Worm (Caenorhabditis elegans) whole organism, young adult: ENCODE data around the gene srg-69.
A peak's percentile ranks its signal among the peaks of the same experiment; 100 is the strongest.

Experiments used
- B0019.2 ChIP-seq: fragments of 200-800 bp; sonication (Bioruptor generic); conservative IDR thresholded peaks from 2 replicates; pipeline ENCODE4 v1.3.6; 2022; ENCODE audit warnings: missing genetic modification reagents, missing genetic modification characterization, missing compliant biosample characterization
- C17E4.6 ChIP-seq: fragments of 200-800 bp; sonication (Bioruptor generic); IDR thresholded peaks from 2 replicates; pipeline ENCODE4 v1.3.6; 2022; ENCODE audit warnings: missing genetic modification reagents, missing genetic modification characterization, missing compliant biosample characterization
- D2030.7 ChIP-seq: fragments of 200-800 bp; sonication (Bioruptor generic); IDR thresholded peaks from 2 replicates; pipeline ENCODE4 v1.3.6; 2022; ENCODE audit warnings: missing genetic modification reagents, missing genetic modification characterization, missing compliant biosample characterization
- F10E7.11 ChIP-seq: sonication (generic microtip); optimal IDR thresholded peaks from 2 replicates; lab custom pipeline; 2017; ENCODE audit warnings: mild to moderate bottlenecking, missing genetic modification characterization, moderate library complexity, missing compliant biosample characterization
- F22D6.2 ChIP-seq: sonication (generic microtip); optimal IDR thresholded peaks from 2 replicates; lab custom pipeline; 2016; ENCODE audit warnings: mild to moderate bottlenecking, missing genetic modification characterization, missing compliant biosample characterization
- F33H1.4 ChIP-seq: fragments of 200-800 bp; sonication (Bioruptor generic); IDR thresholded peaks from 2 replicates; pipeline ENCODE4 v1.3.6; 2022; ENCODE audit warnings: missing genetic modification reagents, missing genetic modification characterization, missing compliant biosample characterization
- F52B5.7 ChIP-seq: sonication (generic microtip); optimal IDR thresholded peaks from 2 replicates; lab custom pipeline; 2016; ENCODE audit warnings: mild to moderate bottlenecking, missing genetic modification characterization, missing compliant biosample characterization
- Y53F4B.3 ChIP-seq: fragments of 200-800 bp; sonication (Bioruptor generic); IDR thresholded peaks from 2 replicates; pipeline ENCODE4 v1.3.6; 2022; ENCODE audit warnings: missing genetic modification reagents, missing genetic modification characterization, missing compliant biosample characterization
- Y79H2A.3 ChIP-seq: fragments of 200-800 bp; sonication (Bioruptor generic); conservative IDR thresholded peaks from 2 replicates; pipeline ENCODE4 v1.3.6; 2022; ENCODE audit warnings: missing genetic modification reagents, missing genetic modification characterization, missing compliant biosample characterization
- Y95B8A.8 ChIP-seq: fragments of 200-800 bp; sonication (Bioruptor generic); IDR thresholded peaks from 2 replicates; pipeline ENCODE4 v1.3.6; 2022; ENCODE audit warnings: missing genetic modification reagents, missing genetic modification characterization, missing compliant biosample characterization
- aptf-2 ChIP-seq: fragments of 200-800 bp; sonication (Bioruptor generic); conservative IDR thresholded peaks from 2 replicates; pipeline ENCODE4 v1.3.6; 2022; ENCODE audit warnings: missing genetic modification reagents, missing genetic modification characterization, missing compliant biosample characterization
- athp-1 ChIP-seq: sonication (generic microtip); optimal IDR thresholded peaks from 2 replicates; lab custom pipeline; 2017; ENCODE audit warnings: mild to moderate bottlenecking, missing genetic modification characterization, missing compliant biosample characterization
- attf-3 ChIP-seq: fragments of 200-800 bp; sonication (Bioruptor generic); conservative IDR thresholded peaks from 2 replicates; pipeline ENCODE4 v1.3.6; 2022; ENCODE audit warnings: missing genetic modification reagents, missing genetic modification characterization, missing compliant biosample characterization
- attf-5 ChIP-seq: fragments of 200-800 bp; sonication (Bioruptor generic); optimal IDR thresholded peaks from 2 replicates; lab custom pipeline; 2018; ENCODE audit warnings: mild to moderate bottlenecking, missing genetic modification characterization, missing compliant biosample characterization
- bed-2 ChIP-seq: fragments of 200-800 bp; sonication (Bioruptor generic); IDR thresholded peaks from 2 replicates; pipeline ENCODE4 v1.3.6; 2022; ENCODE audit warnings: missing genetic modification reagents, missing genetic modification characterization, missing compliant biosample characterization
- ceh-79 ChIP-seq: sonication (generic microtip); optimal IDR thresholded peaks from 2 replicates; lab custom pipeline; 2017; ENCODE audit warnings: mild to moderate bottlenecking, missing genetic modification characterization, missing compliant biosample characterization
- ceh-91 ChIP-seq: fragments of 200-800 bp; sonication (Bioruptor generic); IDR thresholded peaks from 2 replicates; pipeline ENCODE4 v1.3.6; 2022; ENCODE audit warnings: missing genetic modification reagents, missing genetic modification characterization, missing compliant biosample characterization
- chd-7 ChIP-seq: sonication (generic microtip); optimal IDR thresholded peaks from 2 replicates; lab custom pipeline; 2016; ENCODE audit warnings: mild to moderate bottlenecking, missing genetic modification characterization, moderate library complexity, missing compliant biosample characterization
- efl-1 ChIP-seq: fragments of 150-350 bp; optimal IDR thresholded peaks from 2 replicates; lab custom pipeline; 2014; ENCODE audit warnings: missing biosample characterization, missing genetic modification reagents, missing genetic modification characterization
- egl-44 ChIP-seq: fragments of 200-800 bp; sonication (Bioruptor generic); IDR thresholded peaks from 2 replicates; pipeline ENCODE4 v1.3.6; 2022; ENCODE audit warnings: missing genetic modification reagents, missing genetic modification characterization, missing compliant biosample characterization
- egrh-3 ChIP-seq: fragments of 200-800 bp; sonication (Bioruptor generic); IDR thresholded peaks from 2 replicates; pipeline ENCODE4 v1.3.6; 2022; ENCODE audit warnings: missing genetic modification reagents, missing genetic modification characterization, missing compliant biosample characterization
- him-1 ChIP-seq: sonication (generic microtip); optimal IDR thresholded peaks from 2 replicates; lab custom pipeline; 2016; ENCODE audit warnings: missing genotype, missing genetic modification reagents, missing genetic modification characterization, missing compliant biosample characterization
- hlh-26 ChIP-seq: fragments of 200-800 bp; sonication (Bioruptor generic); conservative IDR thresholded peaks from 2 replicates; pipeline ENCODE4 v1.3.6; 2022; ENCODE audit warnings: missing genetic modification reagents, missing genetic modification characterization, missing compliant biosample characterization
- let-526 ChIP-seq: fragments of 200-800 bp; sonication (Bioruptor generic); IDR thresholded peaks from 2 replicates; pipeline ENCODE4 v1.3.6; 2022; ENCODE audit warnings: missing genetic modification reagents, missing genetic modification characterization, missing compliant biosample characterization
- lsl-1 ChIP-seq: fragments of 200-800 bp; sonication (Bioruptor generic); optimal IDR thresholded peaks from 2 replicates; lab custom pipeline; 2018; ENCODE audit warnings: mild to moderate bottlenecking, missing genetic modification characterization, moderate library complexity, missing compliant biosample characterization
- lsy-27 ChIP-seq: sonication (generic microtip); optimal IDR thresholded peaks from 2 replicates; lab custom pipeline; 2017; ENCODE audit warnings: missing genetic modification characterization, mild to moderate bottlenecking, missing compliant biosample characterization, antibody characterized with exemption, missing genotype, borderline replicate concordance; ENCODE audit not compliant: insufficient read depth
- madf-6 ChIP-seq: fragments of 200-800 bp; sonication (Bioruptor generic); IDR thresholded peaks from 2 replicates; pipeline ENCODE4 v1.3.6; 2022; ENCODE audit warnings: missing genetic modification reagents, missing genetic modification characterization, missing compliant biosample characterization
- mcd-1 ChIP-seq: fragments of 200-800 bp; sonication (Bioruptor generic); IDR thresholded peaks from 2 replicates; pipeline ENCODE4 v1.3.6; 2022; ENCODE audit warnings: missing genetic modification reagents, missing genetic modification characterization, missing compliant biosample characterization
- mxl-1 ChIP-seq: sonication (generic microtip); optimal IDR thresholded peaks from 2 replicates; lab custom pipeline; 2016; ENCODE audit warnings: missing genetic modification characterization, missing compliant biosample characterization
- nfya-2 ChIP-seq: fragments of 200-800 bp; sonication (Bioruptor generic); IDR thresholded peaks from 2 replicates; pipeline ENCODE4 v1.3.6; 2022; ENCODE audit warnings: missing genetic modification reagents, missing genetic modification characterization, missing compliant biosample characterization
- nhr-120 ChIP-seq: fragments of 200-800 bp; sonication (Bioruptor generic); IDR thresholded peaks from 2 replicates; pipeline ENCODE4 v1.3.6; 2022; ENCODE audit warnings: missing genetic modification characterization, missing compliant biosample characterization
- nhr-179 ChIP-seq: sonication (generic microtip); optimal IDR thresholded peaks from 2 replicates; lab custom pipeline; 2016; ENCODE audit warnings: mild to moderate bottlenecking, missing genetic modification characterization, missing compliant biosample characterization
- nhr-27 ChIP-seq: fragments of 200-800 bp; sonication (Bioruptor generic); optimal IDR thresholded peaks from 2 replicates; lab custom pipeline; 2018; ENCODE audit warnings: mild to moderate bottlenecking, missing genetic modification characterization, moderate library complexity, missing compliant biosample characterization
- nhr-80 ChIP-seq: sonication (generic microtip); optimal IDR thresholded peaks from 2 replicates; lab custom pipeline; 2016; ENCODE audit warnings: missing genetic modification characterization, missing compliant biosample characterization
- pbrm-1 ChIP-seq: fragments of 200-800 bp; sonication (Bioruptor generic); IDR thresholded peaks from 2 replicates; pipeline ENCODE4 v1.3.6; 2022; ENCODE audit warnings: missing genetic modification reagents, missing genetic modification characterization, missing compliant biosample characterization
- rec-8 ChIP-seq, 2 experiments: sonication (generic microtip); optimal IDR thresholded peaks; 2 replicates each; lab custom pipeline; 2016; ENCODE audit warnings: mild to moderate bottlenecking in 2 of 2, missing genetic modification characterization in 2 of 2, missing genetic modification reagents in 2 of 2, missing genotype in 2 of 2, missing biosample characterization in 1 of 2, missing compliant biosample characterization in 1 of 2, moderate library complexity in 1 of 2
- repo-1 ChIP-seq: sonication (generic microtip); optimal IDR thresholded peaks from 2 replicates; lab custom pipeline; 2017; ENCODE audit warnings: mild to moderate bottlenecking, missing genetic modification characterization, missing compliant biosample characterization
- snpc-1.1 ChIP-seq: sonication (generic microtip); optimal IDR thresholded peaks from 2 replicates; lab custom pipeline; 2017; ENCODE audit warnings: missing genetic modification characterization, mild to moderate bottlenecking, missing compliant biosample characterization, antibody characterized with exemption, moderate library complexity, missing genotype, missing genetic modification reagents; ENCODE audit not compliant: insufficient read depth
- snpc-1.3 ChIP-seq: sonication (generic microtip); optimal IDR thresholded peaks from 2 replicates; lab custom pipeline; 2017; ENCODE audit warnings: missing genetic modification characterization, mild to moderate bottlenecking, missing compliant biosample characterization, antibody characterized with exemption, moderate library complexity, missing genotype, missing genetic modification reagents; ENCODE audit not compliant: insufficient read depth
- snpc-3.4 ChIP-seq: sonication (generic microtip); optimal IDR thresholded peaks from 2 replicates; lab custom pipeline; 2017; ENCODE audit warnings: missing genetic modification characterization, mild to moderate bottlenecking, missing compliant biosample characterization, antibody characterized with exemption, moderate library complexity, missing genotype, missing genetic modification reagents
- snpc-4 ChIP-seq, 5 experiments: fragments of 150-350 bp in 1 of 5; sonication (generic microtip) in 4 of 5; optimal IDR thresholded peaks; 2 replicates each; lab custom pipeline; 2014 to 2018; ENCODE audit warnings: missing genetic modification characterization in 5 of 5, missing biosample characterization in 3 of 5, antibody characterized with exemption in 2 of 5, mild to moderate bottlenecking in 2 of 5, missing compliant biosample characterization in 2 of 5, missing genotype in 2 of 5, moderate library complexity in 2 of 5, missing genetic modification reagents in 1 of 5
- somi-1 ChIP-seq: fragments of 200-800 bp; sonication (Bioruptor generic); optimal IDR thresholded peaks from 2 replicates; lab custom pipeline; 2018; ENCODE audit warnings: mild to moderate bottlenecking, missing genetic modification characterization, missing compliant biosample characterization
- sptf-2 ChIP-seq: fragments of 200-800 bp; sonication (Bioruptor generic); optimal IDR thresholded peaks from 2 replicates; lab custom pipeline; 2018; ENCODE audit warnings: mild to moderate bottlenecking, missing genetic modification characterization, missing compliant biosample characterization
- tbp1 ChIP-seq: fragments of 200-800 bp; sonication (Bioruptor generic); optimal IDR thresholded peaks from 2 replicates; lab custom pipeline; 2018; ENCODE audit warnings: mild to moderate bottlenecking, missing genetic modification characterization, missing compliant biosample characterization
- tlf-1 ChIP-seq: fragments of 200-800 bp; sonication (Bioruptor generic); optimal IDR thresholded peaks from 2 replicates; lab custom pipeline; 2018; ENCODE audit warnings: mild to moderate bottlenecking, missing genetic modification characterization, missing compliant biosample characterization
- ztf-22 ChIP-seq: fragments of 200-800 bp; sonication (Bioruptor generic); optimal IDR thresholded peaks from 2 replicates; lab custom pipeline; 2018; ENCODE audit warnings: mild to moderate bottlenecking, missing genetic modification characterization, moderate library complexity, missing compliant biosample characterization
- ztf-3 ChIP-seq: fragments of 200-800 bp; sonication (Bioruptor generic); optimal IDR thresholded peaks from 2 replicates; lab custom pipeline; 2018; ENCODE audit warnings: mild to moderate bottlenecking, missing genetic modification characterization, missing compliant biosample characterization

The srg-69 gene

DNA sequence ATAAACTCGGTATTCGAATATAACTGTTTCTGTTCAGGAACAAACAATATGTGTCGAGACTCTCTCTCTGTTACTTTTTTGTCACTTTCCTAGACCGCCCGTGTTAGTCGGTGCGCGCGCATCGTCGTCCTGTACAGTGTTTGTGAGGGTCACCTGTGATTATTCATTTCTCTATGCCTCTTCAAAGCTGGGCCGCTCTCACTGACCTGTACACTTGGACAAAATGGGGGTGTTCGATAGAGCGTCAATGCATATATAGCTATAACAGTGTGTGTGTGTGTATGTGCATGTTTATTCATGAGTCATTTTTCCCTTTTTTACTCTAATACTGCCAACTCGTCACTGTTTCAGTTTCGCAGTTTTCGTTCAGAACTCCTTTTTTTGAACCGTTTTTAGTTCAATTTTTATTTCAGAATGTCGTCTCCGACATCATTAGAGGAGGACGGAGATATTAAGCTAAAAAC, 24.2 kb downstream of the srg-69 start, which contains the start of gene pkc-3 (continued):
- TF ChIP-seq snpc-4 (GFP tag; optimal IDR thresholded peaks at IDR 0.05; lab: Kevin White, UChicago): no peak
- TF ChIP-seq snpc-4 (tag; optimal IDR thresholded peaks at IDR 0.05; lab: Kevin White, UChicago): peak; percentile 13 to 64 (median 54)
- TF ChIP-seq nhr-27 (tag; lab: Kevin White, UChicago): no peak
- peak; percentile 34 for TF ChIP-seq ztf-22 (GFP tag; lab: Kevin White, UChicago)
- TF ChIP-seq Y79H2A.3 (GFP tag; lab: Robert Waterston, UW): 0 out of 2 replicates have a peak, but pooled peaks have one; percentile 33
- no peak for TF ChIP-seq nhr-120 (GFP tag; lab: Robert Waterston, UW)
- TF ChIP-seq efl-1 (GFP tag; lab: Kevin White, UChicago): peak; percentile 63
- no peak for TF ChIP-seq hlh-26 (GFP tag; lab: Robert Waterston, UW)
- no peak for TF ChIP-seq let-526 (GFP tag; lab: Robert Waterston, UW)
- peak; percentile 87 for TF ChIP-seq attf-5 (GFP tag; lab: Kevin White, UChicago)
- no peak for TF ChIP-seq B0019.2 (GFP tag; lab: Robert Waterston, UW)
- TF ChIP-seq snpc-1.3 (tag; lab: Kevin White, UChicago): peak; percentile 30
- TF ChIP-seq F10E7.11: no peak
- TF ChIP-seq F22D6.2 (tag; lab: Kevin White, UChicago): peak; percentile 37
- TF ChIP-seq nhr-80 (tag; lab: Kevin White, UChicago): peak; percentile 97
- TF ChIP-seq C17E4.6 (GFP tag; lab: Robert Waterston, UW): no peak
- TF ChIP-seq tbp1 (GFP tag; lab: Kevin White, UChicago): peak; percentile 60
- peak; percentile 79 for TF ChIP-seq repo-1 (tag; lab: Kevin White, UChicago)
- no peak for TF ChIP-seq rec-8 (tag; optimal IDR thresholded peaks at IDR 0.05; lab: Kevin White, UChicago)
- peak; percentile 44 for TF ChIP-seq lsl-1
- TF ChIP-seq egl-44 (GFP tag; lab: Robert Waterston, UW): peak; percentile 30; the same call in 1 of the 2 replicates
- no peak for TF ChIP-seq him-1 (tag; lab: Kevin White, UChicago)
- peak; percentile 88 for TF ChIP-seq Y95B8A.8 (GFP tag; lab: Robert Waterston, UW)
- TF ChIP-seq mcd-1 (GFP tag; lab: Robert Waterston, UW): peak; percentile 47; the same call in 1 of the 2 replicates
- no peak for TF ChIP-seq ztf-3 (GFP tag; lab: Kevin White, UChicago)
- TF ChIP-seq attf-3 (GFP tag; lab: Robert Waterston, UW): no peak; the same call in 1 of the 2 replicates
- peak; percentile 29; the same call in 1 of the 2 replicates for TF ChIP-seq F33H1.4 (GFP tag; lab: Robert Waterston, UW)
- TF ChIP-seq nhr-179: no peak
- TF ChIP-seq snpc-3.4: peak; percentile 80
- TF ChIP-seq pbrm-1: peak; percentile 58
- peak; percentile 35; the same call in 1 of the 2 replicates for TF ChIP-seq egrh-3 (GFP tag; lab: Robert Waterston, UW)
- TF ChIP-seq madf-6 (GFP tag; lab: Robert Waterston, UW): peak; percentile 70; the same call in 1 of the 2 replicates
- TF ChIP-seq nfya-2 (GFP tag; lab: Robert Waterston, UW): no peak
- TF ChIP-seq athp-1 (tag; lab: Kevin White, UChicago): peak; percentile 83
- TF ChIP-seq Y53F4B.3 (GFP tag; lab: Robert Waterston, UW): no peak
- peak; percentile 72 for TF ChIP-seq tlf-1 (GFP tag; lab: Kevin White, UChicago)
- TF ChIP-seq D2030.7 (GFP tag; lab: Robert Waterston, UW): peak; percentile 25; the same call in 1 of the 2 replicates
- no peak for TF ChIP-seq lsy-27 (tag; lab: Kevin White, UChicago)
- TF ChIP-seq F52B5.7 (tag; lab: Kevin White, UChicago): peak; percentile 53
- no peak for TF ChIP-seq snpc-1.1
- TF ChIP-seq chd-7 (tag; lab: Kevin White, UChicago): peak; percentile 82
- no peak for TF ChIP-seq bed-2 (GFP tag; lab: Robert Waterston, UW)
- no peak for TF ChIP-seq sptf-2 (GFP tag; lab: Kevin White, UChicago)
- TF ChIP-seq somi-1: no peak
- no peak for TF ChIP-seq ceh-91
- TF ChIP-seq mxl-1 (tag; lab: Kevin White, UChicago): no peak
- TF ChIP-seq ceh-79: no peak
- no peak for TF ChIP-seq aptf-2 (GFP tag; lab: Robert Waterston, UW)
